Fruit fly (Drosophila melanogaster) whole organism, embryonic: Measurements from ENCODE around the gene CG11158.

Experiments used
- Abd-B ChIP-seq: fragments of 200-800 bp; sonication (Bioruptor generic); optimal IDR thresholded peaks from 2 replicates; lab custom pipeline; 2018; ENCODE audit warnings: missing biosample characterization, mild to moderate bottlenecking, missing genetic modification characterization, moderate library complexity
- Atf6 ChIP-seq: fragments of 200-800 bp; sonication (Bioruptor generic); IDR thresholded peaks from 2 replicates; pipeline ENCODE4 v1.3.6; 2022; ENCODE audit warnings: missing biosample characterization, missing genetic modification characterization
- BtbVII ChIP-seq: fragments of 200-800 bp; sonication (Bioruptor generic); optimal IDR thresholded peaks from 3 replicates; lab custom pipeline; 2017; ENCODE audit warnings: missing biosample characterization, mild to moderate bottlenecking, missing genetic modification characterization
- CG10543 ChIP-seq: fragments of 200-800 bp; sonication (Bioruptor generic); optimal IDR thresholded peaks from 3 replicates; lab custom pipeline; 2017; ENCODE audit warnings: missing biosample characterization, mild to moderate bottlenecking, missing genetic modification characterization, moderate library complexity
- CG11085 ChIP-seq: fragments of 200-800 bp; sonication (Bioruptor generic); IDR thresholded peaks from 2 replicates; pipeline ENCODE4 v1.3.6; 2022; ENCODE audit warnings: missing biosample characterization, missing genetic modification characterization
- CG12299 ChIP-seq: fragments of 200-800 bp; sonication (Bioruptor generic); optimal IDR thresholded peaks from 2 replicates; lab custom pipeline; 2018; ENCODE audit warnings: missing biosample characterization, mild to moderate bottlenecking, missing genetic modification characterization
- CG1529 ChIP-seq: fragments of 200-800 bp; sonication (Bioruptor generic); optimal IDR thresholded peaks from 3 replicates; lab custom pipeline; 2018; ENCODE audit warnings: missing biosample characterization, missing genetic modification characterization
- CG15514 ChIP-seq: fragments of 200-800 bp; sonication (Bioruptor generic); optimal IDR thresholded peaks from 3 replicates; lab custom pipeline; 2017; ENCODE audit warnings: missing biosample characterization, missing genetic modification characterization, mild to moderate bottlenecking, moderate library complexity, missing genetic modification reagents
- CG17361 ChIP-seq: fragments of 200-800 bp; sonication (Bioruptor generic); IDR thresholded peaks from 3 replicates; pipeline ENCODE4 v1.3.6; 2022; ENCODE audit warnings: missing biosample characterization, missing genetic modification characterization
- CG1792 ChIP-seq: fragments of 200-800 bp; sonication (Bioruptor generic); optimal IDR thresholded peaks from 2 replicates; lab custom pipeline; 2016; ENCODE audit warnings: missing biosample characterization, missing genetic modification characterization
- CG2116 ChIP-seq: fragments of 200-800 bp; sonication (Bioruptor generic); optimal IDR thresholded peaks from 3 replicates; lab custom pipeline; 2018; ENCODE audit warnings: missing biosample characterization, mild to moderate bottlenecking, missing genetic modification characterization
- CG2875 ChIP-seq: fragments of 200-800 bp; sonication (Bioruptor generic); optimal IDR thresholded peaks from 2 replicates; lab custom pipeline; 2017; ENCODE audit warnings: missing biosample characterization, mild to moderate bottlenecking, missing genetic modification characterization, missing genetic modification reagents
- CG32767 ChIP-seq: fragments of 200-800 bp; sonication (Bioruptor generic); IDR thresholded peaks from 2 replicates; pipeline ENCODE4 v1.3.6; 2022; ENCODE audit warnings: missing biosample characterization, missing genetic modification characterization
- CG3838 ChIP-seq: fragments of 200-800 bp; sonication (Bioruptor generic); optimal IDR thresholded peaks from 3 replicates; lab custom pipeline; 2016; ENCODE audit warnings: missing biosample characterization, missing genetic modification characterization
- CG4360 ChIP-seq: fragments of 200-800 bp; sonication (Bioruptor generic); IDR thresholded peaks from 2 replicates; pipeline ENCODE4 v1.3.6; 2022; ENCODE audit warnings: missing biosample characterization, missing genetic modification characterization
- CG4404 ChIP-seq: fragments of 200-800 bp; sonication (Bioruptor generic); IDR thresholded peaks from 2 replicates; pipeline ENCODE4 v1.3.6; 2022; ENCODE audit warnings: missing biosample characterization, missing genetic modification characterization
- CG4424 ChIP-seq: fragments of 200-800 bp; sonication (Bioruptor generic); optimal IDR thresholded peaks from 3 replicates; lab custom pipeline; 2016; ENCODE audit warnings: missing biosample characterization, missing genetic modification characterization
- CG4820 ChIP-seq: fragments of 200-800 bp; sonication (Bioruptor generic); optimal IDR thresholded peaks from 3 replicates; lab custom pipeline; 2016; ENCODE audit warnings: missing biosample characterization, missing genetic modification characterization
- CG6175 ChIP-seq: fragments of 200-800 bp; sonication (Bioruptor generic); IDR thresholded peaks from 3 replicates; pipeline ENCODE4 v1.3.6; 2022; ENCODE audit warnings: missing biosample characterization, missing genetic modification characterization
- CG7271 ChIP-seq: fragments of 200-800 bp; sonication (Bioruptor generic); optimal IDR thresholded peaks from 2 replicates; lab custom pipeline; 2018; ENCODE audit warnings: missing biosample characterization, mild to moderate bottlenecking, missing genetic modification characterization, moderate library complexity
- CG7745 ChIP-seq: fragments of 200-800 bp; sonication (Bioruptor generic); optimal IDR thresholded peaks from 2 replicates; lab custom pipeline; 2018; ENCODE audit warnings: missing biosample characterization, mild to moderate bottlenecking, missing genetic modification characterization, moderate library complexity
- CG8290 ChIP-seq, 3 experiments: fragments of 200-800 bp; sonication (Bioruptor generic); optimal IDR thresholded peaks; 2 replicates each; lab custom pipeline; 2016 to 2019; ENCODE audit warnings: missing biosample characterization in 3 of 3, missing genetic modification characterization in 3 of 3, mild to moderate bottlenecking in 2 of 3, moderate library complexity in 1 of 3
- CG9727 ChIP-seq: fragments of 200-800 bp; sonication (Bioruptor generic); optimal IDR thresholded peaks from 3 replicates; lab custom pipeline; 2017; ENCODE audit warnings: missing biosample characterization, mild to moderate bottlenecking, missing genetic modification characterization
- CG9876 ChIP-seq: fragments of 200-800 bp; sonication (Bioruptor generic); optimal IDR thresholded peaks from 2 replicates; lab custom pipeline; 2016; ENCODE audit warnings: missing biosample characterization, missing genetic modification characterization
- Camta ChIP-seq: fragments of 200-800 bp; sonication (Bioruptor generic); optimal IDR thresholded peaks from 2 replicates; lab custom pipeline; 2016; ENCODE audit warnings: missing biosample characterization, missing genetic modification characterization
- D19A ChIP-seq: fragments of 200-800 bp; optimal IDR thresholded peaks from 3 replicates; lab custom pipeline; 2019; ENCODE audit warnings: missing biosample characterization, mild to moderate bottlenecking, missing genetic modification characterization, moderate library complexity
- Dek ChIP-seq: fragments of 200-800 bp; sonication (Bioruptor generic); optimal IDR thresholded peaks from 3 replicates; lab custom pipeline; 2019; ENCODE audit warnings: missing biosample characterization, mild to moderate bottlenecking, missing genetic modification characterization, moderate library complexity
- Ets97D ChIP-seq: fragments of 200-800 bp; sonication (Bioruptor generic); optimal IDR thresholded peaks from 3 replicates; lab custom pipeline; 2016; ENCODE audit warnings: missing biosample characterization, missing genetic modification characterization
- Gug ChIP-seq: fragments of 200-800 bp; sonication (Bioruptor generic); IDR thresholded peaks from 4 replicates; pipeline ENCODE4 v1.3.6; 2022; ENCODE audit warnings: missing biosample characterization, missing genetic modification characterization
- Hr3 ChIP-seq: fragments of 200-800 bp; sonication (Bioruptor generic); optimal IDR thresholded peaks from 3 replicates; lab custom pipeline; 2016; ENCODE audit warnings: missing biosample characterization, missing genetic modification characterization
- NFAT ChIP-seq: fragments of 200-800 bp; sonication (Bioruptor generic); IDR thresholded peaks from 2 replicates; pipeline ENCODE4 v1.3.6; 2022; ENCODE audit warnings: missing biosample characterization, missing genetic modification characterization
- Optix ChIP-seq: fragments of 200-800 bp; sonication (Bioruptor generic); IDR thresholded peaks from 3 replicates; pipeline ENCODE4 v1.3.6; 2022; ENCODE audit warnings: missing biosample characterization, missing genetic modification characterization
- Vsx1 ChIP-seq: fragments of 200-800 bp; sonication (Bioruptor generic); optimal IDR thresholded peaks from 2 replicates; lab custom pipeline; 2017; ENCODE audit warnings: missing biosample characterization, mild to moderate bottlenecking, missing genetic modification characterization, missing genetic modification reagents
- ac ChIP-seq: fragments of 200-800 bp; sonication (Bioruptor generic); optimal IDR thresholded peaks from 3 replicates; lab custom pipeline; 2017; ENCODE audit warnings: missing biosample characterization, mild to moderate bottlenecking, missing genetic modification characterization
- bigmax ChIP-seq: fragments of 200-800 bp; sonication (Bioruptor generic); optimal IDR thresholded peaks from 2 replicates; lab custom pipeline; 2018; ENCODE audit warnings: missing biosample characterization, mild to moderate bottlenecking, missing genetic modification characterization
- btn ChIP-seq: fragments of 200-800 bp; sonication (Bioruptor generic); optimal IDR thresholded peaks from 2 replicates; lab custom pipeline; 2016; ENCODE audit warnings: missing biosample characterization, missing genetic modification characterization
- caup ChIP-seq: fragments of 200-800 bp; sonication (Bioruptor generic); optimal IDR thresholded peaks from 3 replicates; lab custom pipeline; 2017; ENCODE audit warnings: missing biosample characterization, mild to moderate bottlenecking, missing genetic modification characterization, moderate library complexity; ENCODE audit not compliant: severe bottlenecking
- dmrt11E ChIP-seq: fragments of 200-800 bp; sonication (Bioruptor generic); optimal IDR thresholded peaks from 3 replicates; lab custom pipeline; 2018; ENCODE audit warnings: missing biosample characterization, mild to moderate bottlenecking, missing genetic modification characterization, moderate library complexity
- fru ChIP-seq: fragments of >200 bp; optimal IDR thresholded peaks from 2 replicates; lab custom pipeline; 2017
- h ChIP-seq: fragments of >200 bp; optimal IDR thresholded peaks from 2 replicates; lab custom pipeline; 2017
- jigr1 ChIP-seq: fragments of 200-800 bp; sonication (Bioruptor generic); IDR thresholded peaks from 3 replicates; pipeline ENCODE4 v1.3.6; 2022; ENCODE audit warnings: missing biosample characterization, missing genetic modification characterization
- lola ChIP-seq, 3 experiments: fragments of >200 bp in 2 of 3; fragments of 200-800 bp in 1 of 3; sonication (Bioruptor generic) in 1 of 3; optimal IDR thresholded peaks; 2 replicates each; lab custom pipeline; 2017 to 2019; ENCODE audit warnings: missing biosample characterization in 3 of 3, missing genetic modification characterization in 3 of 3, mild to moderate bottlenecking in 1 of 3, moderate library complexity in 1 of 3
- mld ChIP-seq: fragments of 200-800 bp; sonication (Bioruptor generic); IDR thresholded peaks from 3 replicates; pipeline ENCODE4 v1.3.6; 2022; ENCODE audit warnings: missing biosample characterization, missing genetic modification characterization; ENCODE audit not compliant: partially characterized antibody
- so ChIP-seq: fragments of 200-800 bp; sonication (Bioruptor generic); IDR thresholded peaks from 3 replicates; pipeline ENCODE4 v1.3.6; 2022; ENCODE audit warnings: missing biosample characterization, missing genetic modification characterization
- tgo ChIP-seq: fragments of 200-800 bp; sonication (Bioruptor generic); IDR thresholded peaks from 3 replicates; pipeline ENCODE4 v1.3.6; 2022; ENCODE audit warnings: missing biosample characterization, missing genetic modification characterization
- tin ChIP-seq: fragments of 200-800 bp; sonication (Bioruptor generic); optimal IDR thresholded peaks from 3 replicates; lab custom pipeline; 2016; ENCODE audit warnings: missing biosample characterization, missing genetic modification characterization
- trem ChIP-seq: fragments of 200-800 bp; optimal IDR thresholded peaks from 3 replicates; lab custom pipeline; 2019; ENCODE audit warnings: missing biosample characterization, mild to moderate bottlenecking, missing genetic modification characterization, moderate library complexity
- trh ChIP-seq: fragments of 200-800 bp; sonication (Bioruptor generic); optimal IDR thresholded peaks from 2 replicates; lab custom pipeline; 2016; ENCODE audit warnings: missing biosample characterization, missing genetic modification characterization
- tx ChIP-seq: fragments of 200-800 bp; sonication (Bioruptor generic); optimal IDR thresholded peaks from 2 replicates; lab custom pipeline; 2016; ENCODE audit warnings: missing biosample characterization, missing genetic modification characterization
- wdn ChIP-seq: fragments of 200-800 bp; sonication (Bioruptor generic); IDR thresholded peaks from 2 replicates; pipeline ENCODE4 v1.3.6; 2022; ENCODE audit warnings: missing biosample characterization, missing genetic modification characterization

CG11158 gene

dm6 chrX:13639998-13640691 is 42.6 kb upstream of the CG11158 start (continued):
- TF ChIP-seq mld, result peak; percentile 73; the same call in 2 of the 3 replicates
- TF ChIP-seq trem, result peak; percentile 94
- TF ChIP-seq Camta, result peak; percentile 99
- TF ChIP-seq trh (GFP tag; lab: Kevin White, UChicago), result peak; percentile 94
- peak; percentile 99 for TF ChIP-seq so
- TF ChIP-seq jigr1, result peak; percentile 98
- TF ChIP-seq CG4360, result peak; percentile 88
- peak; percentile 97 for TF ChIP-seq CG9727 (GFP tag; lab: Kevin White, UChicago)
- TF ChIP-seq BtbVII, result peak; percentile 98
- TF ChIP-seq CG4820 (GFP tag; lab: Kevin White, UChicago), result peak; percentile 98
- TF ChIP-seq fru (lab: Kevin White, UChicago), result no peak
- peak; percentile 99 for TF ChIP-seq CG4424 (GFP tag; lab: Kevin White, UChicago)
- TF ChIP-seq CG12299 (tag; lab: Kevin White, UChicago), result peak; percentile 98
- TF ChIP-seq Atf6 (GFP tag; lab: Robert Waterston, UW), result peak; percentile 99
- TF ChIP-seq CG3838 (GFP tag; lab: Kevin White, UChicago), result peak; percentile 97
- TF ChIP-seq CG32767 (GFP tag; lab: Robert Waterston, UW), result peak; percentile 98
- TF ChIP-seq NFAT, result peak; percentile 100
- TF ChIP-seq CG17361 (GFP tag; lab: Robert Waterston, UW), result peak; percentile 92
- peak; percentile 98 for TF ChIP-seq CG11085 (GFP tag; lab: Robert Waterston, UW)
- peak; percentile 97 for TF ChIP-seq CG6175
- TF ChIP-seq btn (GFP tag; lab: Kevin White, UChicago), result peak; percentile 98
- TF ChIP-seq CG15514 (GFP tag; lab: Kevin White, UChicago), result peak; percentile 95
- TF ChIP-seq Hr3 (GFP tag; lab: Kevin White, UChicago), result peak; percentile 97
- TF ChIP-seq CG1792 (GFP tag; lab: Kevin White, UChicago), result peak; percentile 98
- TF ChIP-seq lola (GFP tag; optimal IDR thresholded peaks at IDR 0.05; lab: Kevin White, UChicago), result peak in 1 of 3 experiments; percentile 94
- TF ChIP-seq CG10543, result peak; percentile 98
- peak; percentile 74 for TF ChIP-seq CG7745 (tag; lab: Kevin White, UChicago)
- TF ChIP-seq Optix, result peak; percentile 99
- TF ChIP-seq Dek (tag; lab: Kevin White, UChicago), result peak; percentile 98
- TF ChIP-seq tin (GFP tag; lab: Kevin White, UChicago), result peak; percentile 99
- peak; percentile 97 for TF ChIP-seq Vsx1
- TF ChIP-seq CG8290 (GFP tag; optimal IDR thresholded peaks at IDR 0.05; lab: Kevin White, UChicago), result peak; percentile 98
- peak; percentile 91 to 99 for TF ChIP-seq CG8290 (tag; optimal IDR thresholded peaks at IDR 0.05; lab: Kevin White, UChicago)
- peak; percentile 85 for TF ChIP-seq CG2116 (GFP tag; lab: Kevin White, UChicago)
- TF ChIP-seq CG7271 (tag; lab: Kevin White, UChicago), result peak; percentile 94
- TF ChIP-seq D19A, result peak; percentile 97
- TF ChIP-seq CG9876, result peak; percentile 97
- peak; percentile 93 for TF ChIP-seq dmrt11E
- TF ChIP-seq wdn (GFP tag; lab: Robert Waterston, UW), result peak; percentile 98
- peak; percentile 96 for TF ChIP-seq CG4404 (GFP tag; lab: Robert Waterston, UW)
- TF ChIP-seq Abd-B (GFP tag; lab: Kevin White, UChicago), result peak; percentile 97
- peak; percentile 98 for TF ChIP-seq CG1529 (GFP tag; lab: Kevin White, UChicago)
- peak; percentile 98 for TF ChIP-seq tx (GFP tag; lab: Kevin White, UChicago)
- peak; percentile 77 for TF ChIP-seq bigmax (GFP tag; lab: Kevin White, UChicago)
- TF ChIP-seq Gug, result peak; percentile 98
- TF ChIP-seq Ets97D (GFP tag; lab: Kevin White, UChicago), result peak; percentile 93
- TF ChIP-seq tgo (GFP tag; lab: Robert Waterston, UW), result peak; percentile 99
- peak; percentile 98 for TF ChIP-seq CG2875 (GFP tag; lab: Kevin White, UChicago)
- no peak for TF ChIP-seq h (lab: Kevin White, UChicago)
- peak; percentile 98 for TF ChIP-seq caup (GFP tag; lab: Kevin White, UChicago)
- TF ChIP-seq ac (GFP tag; lab: Kevin White, UChicago), result peak; percentile 85
